Worm (Caenorhabditis elegans) whole organism, early embryonic: ENCODE data around the gene dhs-16.

Experiments used
- B0310.2 ChIP-seq: sonication (generic microtip); optimal IDR thresholded peaks from 2 replicates; lab custom pipeline; 2016; ENCODE audit warnings: mild to moderate bottlenecking, missing genetic modification characterization, missing compliant biosample characterization
- F13C5.2 ChIP-seq: sonication (generic microtip); optimal IDR thresholded peaks from 2 replicates; lab custom pipeline; 2017; ENCODE audit warnings: mild to moderate bottlenecking, missing genetic modification characterization, inconsistent platforms, missing compliant biosample characterization
- aly-1 ChIP-seq: sonication (generic microtip); optimal IDR thresholded peaks from 2 replicates; lab custom pipeline; 2016; ENCODE audit warnings: missing genetic modification characterization, missing compliant biosample characterization
- ama-1 ChIP-seq: fragments of 150-350 bp; optimal IDR thresholded peaks from 2 replicates; lab custom pipeline; 2014
- ceh-13 ChIP-seq: fragments of 200-800 bp; sonication (Bioruptor generic); optimal IDR thresholded peaks from 2 replicates; lab custom pipeline; 2018; ENCODE audit warnings: mild to moderate bottlenecking, missing genetic modification characterization, missing compliant biosample characterization
- ceh-36 ChIP-seq: sonication (generic microtip); optimal IDR thresholded peaks from 2 replicates; lab custom pipeline; 2016; ENCODE audit warnings: missing genetic modification characterization, inconsistent platforms, missing compliant biosample characterization
- ets-7 ChIP-seq: sonication (generic microtip); optimal IDR thresholded peaks from 2 replicates; lab custom pipeline; 2016; ENCODE audit warnings: missing genotype, missing genetic modification characterization, missing compliant biosample characterization
- flt-1 ChIP-seq: fragments of 200-800 bp; sonication (Bioruptor generic); IDR thresholded peaks from 2 replicates; pipeline ENCODE4 v1.3.6; 2022; ENCODE audit warnings: missing genetic modification characterization, missing compliant biosample characterization
- hmbx-1 ChIP-seq: sonication (generic microtip); optimal IDR thresholded peaks from 2 replicates; lab custom pipeline; 2016; ENCODE audit warnings: mild to moderate bottlenecking, missing genetic modification characterization, missing compliant biosample characterization
- hmg-4 ChIP-seq: fragments of 200-800 bp; sonication (Bioruptor generic); optimal IDR thresholded peaks from 2 replicates; lab custom pipeline; 2018; ENCODE audit warnings: mild to moderate bottlenecking, missing genetic modification characterization, missing compliant biosample characterization
- hnd-1 ChIP-seq: sonication (generic microtip); optimal IDR thresholded peaks from 2 replicates; lab custom pipeline; 2016; ENCODE audit warnings: missing genetic modification characterization, missing compliant biosample characterization
- pes-1 ChIP-seq: fragments of 200-800 bp; sonication (Bioruptor generic); IDR thresholded peaks from 2 replicates; pipeline ENCODE4 v1.3.6; 2022; ENCODE audit warnings: missing genetic modification reagents, missing genetic modification characterization, missing compliant biosample characterization
- scrt-1 ChIP-seq: fragments of 200-800 bp; sonication (Bioruptor generic); IDR thresholded peaks from 2 replicates; pipeline ENCODE4 v1.3.6; 2022; ENCODE audit warnings: missing genetic modification characterization, missing compliant biosample characterization
- sea-1 ChIP-seq: fragments of 200-800 bp; sonication (Bioruptor generic); conservative IDR thresholded peaks from 2 replicates; pipeline ENCODE4 v1.3.6; 2022; ENCODE audit warnings: missing genetic modification characterization, missing compliant biosample characterization
- tbx-11 ChIP-seq: fragments of 200-800 bp; sonication (Bioruptor generic); IDR thresholded peaks from 2 replicates; pipeline ENCODE4 v1.3.6; 2022; ENCODE audit warnings: missing genetic modification characterization, missing compliant biosample characterization
- tbx-37 ChIP-seq: fragments of 200-800 bp; sonication (Bioruptor generic); conservative IDR thresholded peaks from 2 replicates; pipeline ENCODE4 v1.3.6; 2022; ENCODE audit warnings: missing genetic modification reagents, missing genetic modification characterization, missing compliant biosample characterization
- tra-4 ChIP-seq: sonication (generic microtip); optimal IDR thresholded peaks from 2 replicates; lab custom pipeline; 2017; ENCODE audit warnings: missing genetic modification characterization, missing compliant biosample characterization

dhs-16 gene

DNA sequence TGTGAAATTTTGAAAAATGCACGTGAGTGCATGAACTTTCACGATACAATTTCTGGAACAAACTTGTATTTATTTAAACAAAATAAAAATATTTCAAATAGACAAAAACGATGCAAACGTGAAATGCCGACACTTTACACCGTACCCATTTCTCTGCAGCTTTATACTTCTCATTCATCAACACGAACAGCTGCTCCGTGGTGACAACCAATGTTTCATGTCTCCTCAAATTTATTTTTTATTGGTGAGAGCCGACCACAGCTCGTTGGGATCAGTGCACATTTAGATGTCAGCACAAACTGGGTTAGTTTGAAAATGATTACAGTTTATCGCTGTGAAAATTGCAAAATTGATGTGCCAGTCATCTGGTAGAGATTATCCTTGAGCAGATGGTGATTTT is 12.1 kb downstream of the dhs-16 start:
- TF ChIP-seq B0310.2, result no peak
- no peak for TF ChIP-seq ceh-13 (GFP tag; lab: Kevin White, UChicago)
- no peak for TF ChIP-seq pes-1
- no peak for TF ChIP-seq tbx-11 (GFP tag; lab: Robert Waterston, UW)
- TF ChIP-seq tra-4 (tag; lab: Kevin White, UChicago), result no peak
- no peak for TF ChIP-seq flt-1 (GFP tag; lab: Robert Waterston, UW)
- TF ChIP-seq scrt-1 (GFP tag; lab: Robert Waterston, UW), result no peak
- no peak for TF ChIP-seq hmbx-1 (tag; lab: Kevin White, UChicago)
- TF ChIP-seq sea-1, result no peak
- no peak for TF ChIP-seq ets-7 (tag; lab: Kevin White, UChicago)

ce11 chrV:5996114-5996513 is 12.6 kb downstream of the dhs-16 start, which contains the start of gene cpg-4:
TSS of gene cpg-4 (plus strand) at chrV:5996416.
- no peak for TF ChIP-seq flt-1 (GFP tag; lab: Robert Waterston, UW)
- no peak for TF ChIP-seq scrt-1 (GFP tag; lab: Robert Waterston, UW)
- no peak for TF ChIP-seq ets-7 (tag; lab: Kevin White, UChicago)

ce11 chrV:6000368-6000802 is 16.8 kb downstream of the dhs-16 start:
- TF ChIP-seq ceh-36 (tag; lab: Kevin White, UChicago) (no peak), F13C5.2 (tag; lab: Kevin White, UChicago) (peak; percentile 24), tra-4 (tag; lab: Kevin White, UChicago) (no peak), ceh-13 (GFP tag; lab: Kevin White, UChicago) (no peak), scrt-1 (GFP tag; lab: Robert Waterston, UW) (no peak), pes-1 (no peak), hmbx-1 (tag; lab: Kevin White, UChicago) (no peak), ama-1 (lab: Kevin White, UChicago) (no peak), tbx-11 (GFP tag; lab: Robert Waterston, UW) (no peak), B0310.2 (no peak), hmg-4 (peak; percentile 13), tbx-37 (GFP tag; lab: Robert Waterston, UW) (no peak), flt-1 (GFP tag; lab: Robert Waterston, UW) (no peak), aly-1 (no peak), sea-1 (no peak), hnd-1 (tag; lab: Kevin White, UChicago) (no peak), ets-7 (tag; lab: Kevin White, UChicago) (no peak)

DNA sequence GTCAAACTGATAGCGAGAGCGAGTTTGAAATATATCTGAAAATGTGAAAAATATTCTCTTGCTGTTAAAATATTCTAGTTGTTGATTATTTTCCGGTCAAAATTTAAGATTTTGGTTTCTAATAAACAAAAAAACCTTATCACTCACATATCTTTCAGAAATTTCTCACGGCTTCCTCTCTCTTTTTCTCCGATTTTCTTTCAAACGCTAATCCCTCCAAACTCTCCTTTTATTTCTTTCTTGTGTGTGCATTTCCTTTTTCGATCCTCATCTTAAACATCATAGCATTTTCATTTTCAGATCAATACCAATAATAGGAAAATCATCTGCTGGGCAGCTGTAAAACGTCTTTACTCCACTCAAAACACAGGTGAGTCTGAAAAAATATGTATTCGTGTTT is 19.8 kb downstream of the dhs-16 start, which contains the start of gene fos-1:
Gene fos-1, plus strand, starts transcription at position 301 of the 400 bp plus-strand sequence.
- TF ChIP-seq hnd-1 (tag; lab: Kevin White, UChicago) (no peak), flt-1 (GFP tag; lab: Robert Waterston, UW) (no peak), ceh-36 (tag; lab: Kevin White, UChicago) (no peak), ama-1 (lab: Kevin White, UChicago) (no peak), aly-1 (no peak), scrt-1 (GFP tag; lab: Robert Waterston, UW) (no peak), hmbx-1 (tag; lab: Kevin White, UChicago) (no peak), tbx-37 (GFP tag; lab: Robert Waterston, UW) (no peak), ceh-13 (GFP tag; lab: Kevin White, UChicago) (no peak), B0310.2 (no peak), ets-7 (tag; lab: Kevin White, UChicago) (no peak), tbx-11 (GFP tag; lab: Robert Waterston, UW) (no peak), hmg-4 (no peak), F13C5.2 (tag; lab: Kevin White, UChicago) (no peak), pes-1 (no peak), sea-1 (no peak), tra-4 (tag; lab: Kevin White, UChicago) (no peak)

DNA sequence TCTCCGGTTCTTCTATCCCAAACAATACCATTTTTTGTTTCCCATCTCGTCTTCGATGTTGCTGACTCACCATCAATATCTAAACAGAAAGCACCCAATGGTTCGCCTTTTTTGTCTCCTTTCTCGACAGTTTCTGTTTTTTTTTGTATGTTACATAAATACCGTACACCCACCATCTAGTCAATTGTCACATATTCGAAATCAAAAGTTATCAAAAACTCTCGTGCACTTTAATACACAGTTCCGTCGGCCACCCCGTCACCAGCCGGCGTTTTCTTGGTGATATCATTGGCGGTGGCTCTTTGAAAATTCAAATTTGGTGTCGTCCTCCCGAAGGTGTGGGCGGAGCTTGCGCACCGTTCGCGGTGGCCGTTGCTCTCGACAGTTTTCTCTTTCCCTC is 24.4 kb downstream of the dhs-16 start:
- TF ChIP-seq B0310.2, result no peak
- TF ChIP-seq sea-1, result no peak
- TF ChIP-seq ama-1 (lab: Kevin White, UChicago), result no peak
- TF ChIP-seq ets-7 (tag; lab: Kevin White, UChicago), result no peak
- TF ChIP-seq scrt-1 (GFP tag; lab: Robert Waterston, UW), result no peak
- no peak for TF ChIP-seq F13C5.2 (tag; lab: Kevin White, UChicago)
- no peak for TF ChIP-seq ceh-13 (GFP tag; lab: Kevin White, UChicago)
- TF ChIP-seq hnd-1 (tag; lab: Kevin White, UChicago), result no peak
- no peak for TF ChIP-seq aly-1
- no peak for TF ChIP-seq hmbx-1 (tag; lab: Kevin White, UChicago)
- TF ChIP-seq tra-4 (tag; lab: Kevin White, UChicago), result no peak
- TF ChIP-seq ceh-36 (tag; lab: Kevin White, UChicago), result no peak

DNA sequence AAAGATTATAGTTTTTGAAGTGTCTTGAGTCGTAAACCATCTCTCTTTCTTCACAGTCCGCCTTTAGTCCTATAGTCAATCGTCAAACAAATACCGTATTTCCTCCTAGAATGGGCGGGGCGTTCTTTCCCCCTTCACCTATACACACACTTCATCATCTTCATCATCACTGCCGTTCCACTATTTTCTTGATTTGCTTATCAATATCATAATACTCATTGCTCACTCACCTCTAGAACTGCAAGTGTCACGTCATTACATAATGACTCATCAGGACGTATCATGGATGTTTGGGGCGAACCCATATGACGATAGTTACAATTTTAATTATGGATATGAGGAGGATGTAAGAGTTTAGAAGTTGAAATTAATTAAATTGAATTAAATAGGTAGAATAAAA is 27.1 kb downstream of the dhs-16 start:
- TF ChIP-seq pes-1 (no peak), ets-7 (tag; lab: Kevin White, UChicago) (no peak), aly-1 (no peak), tra-4 (tag; lab: Kevin White, UChicago) (no peak), ama-1 (lab: Kevin White, UChicago) (no peak), F13C5.2 (tag; lab: Kevin White, UChicago) (no peak), ceh-13 (GFP tag; lab: Kevin White, UChicago) (no peak), hmbx-1 (tag; lab: Kevin White, UChicago) (no peak), ceh-36 (tag; lab: Kevin White, UChicago) (no peak), scrt-1 (GFP tag; lab: Robert Waterston, UW) (no peak), hnd-1 (tag; lab: Kevin White, UChicago) (no peak), tbx-37 (GFP tag; lab: Robert Waterston, UW) (no peak), tbx-11 (GFP tag; lab: Robert Waterston, UW) (no peak), flt-1 (GFP tag; lab: Robert Waterston, UW) (no peak), B0310.2 (no peak), hmg-4 (no peak), sea-1 (no peak)

DNA sequence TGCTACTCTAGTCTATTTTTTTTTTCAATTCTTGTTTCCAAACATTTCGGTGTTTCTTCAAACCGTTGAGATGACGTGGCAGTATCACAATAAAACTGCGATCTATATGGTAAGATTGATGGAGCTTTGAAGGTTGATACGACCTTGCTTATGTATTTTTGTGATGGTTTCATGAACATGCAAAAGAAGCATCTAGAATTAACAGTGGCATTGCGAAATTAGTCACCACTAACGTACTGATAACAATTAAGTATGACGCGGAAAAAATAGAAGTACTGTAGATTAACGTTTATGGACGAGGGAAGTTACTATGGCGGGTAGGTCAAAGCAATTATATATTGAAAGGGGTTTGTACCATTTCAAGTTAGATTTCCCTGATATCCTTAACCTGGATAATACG is 28.9 kb downstream of the dhs-16 start:
- TF ChIP-seq ceh-13 (GFP tag; lab: Kevin White, UChicago) (no peak), hmg-4 (no peak), hnd-1 (tag; lab: Kevin White, UChicago) (no peak)
